Fruit fly (Drosophila melanogaster) whole organism, embryonic: ENCODE data around the gene CG5246.

ENCODE experiments used
- CG16779 ChIP-seq: fragments of 200-800 bp; sonication (Bioruptor generic); IDR thresholded peaks from 2 replicates; pipeline ENCODE4 v1.3.6; 2022; ENCODE audit warnings: missing biosample characterization, missing genetic modification characterization
- CG43689 ChIP-seq: fragments of 200-800 bp; sonication (Bioruptor generic); IDR thresholded peaks from 2 replicates; pipeline ENCODE4 v1.3.6; 2022; ENCODE audit warnings: missing biosample characterization, missing genetic modification characterization
- CG6765 ChIP-seq: fragments of 200-800 bp; sonication (Bioruptor generic); optimal IDR thresholded peaks from 3 replicates; lab custom pipeline; 2017; ENCODE audit warnings: missing biosample characterization, mild to moderate bottlenecking, missing genetic modification characterization
- lbe ChIP-seq: fragments of 200-800 bp; sonication (Bioruptor generic); optimal IDR thresholded peaks from 2 replicates; lab custom pipeline; 2016; ENCODE audit warnings: missing biosample characterization, mild to moderate bottlenecking, missing genetic modification characterization
- tin ChIP-seq: fragments of 200-800 bp; sonication (Bioruptor generic); optimal IDR thresholded peaks from 3 replicates; lab custom pipeline; 2016; ENCODE audit warnings: missing biosample characterization, missing genetic modification characterization

DNA sequence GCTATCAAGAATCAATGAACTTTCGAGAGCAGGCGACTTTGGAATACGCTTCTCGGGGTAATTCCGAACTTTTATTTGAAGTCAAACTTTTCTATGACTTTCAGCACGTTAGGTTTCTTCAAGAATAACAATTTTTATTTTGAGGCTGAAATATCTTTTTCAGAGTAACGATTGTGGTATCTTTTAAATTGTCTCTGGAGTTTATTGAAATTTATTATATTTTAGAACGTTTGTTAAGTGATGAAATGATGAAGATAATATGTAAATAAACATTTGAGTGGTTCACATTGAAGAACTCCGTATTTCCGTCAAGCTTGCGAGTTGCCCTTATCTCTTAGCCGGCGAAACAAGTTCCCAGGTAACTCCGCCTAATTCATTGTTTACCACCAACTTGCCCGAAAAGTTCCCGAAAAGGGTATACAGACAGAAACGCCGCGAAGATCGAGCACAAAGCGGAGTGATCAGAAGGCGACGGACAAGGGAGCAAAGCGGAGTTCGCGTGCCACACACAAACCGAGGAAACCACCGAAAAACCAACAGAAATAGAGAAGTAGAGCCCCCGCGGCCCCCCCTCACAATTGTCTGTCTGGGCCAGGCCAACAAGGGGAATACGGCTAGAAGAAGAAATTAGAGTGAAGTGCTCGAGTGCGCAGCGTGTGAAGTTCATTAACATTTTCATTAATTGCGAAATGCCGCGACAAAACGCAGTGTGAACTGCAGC lies 18.1 kb upstream of the CG5246 start:
- TF ChIP-seq lbe (GFP tag; lab: Kevin White, UChicago): no peak
- no peak for TF ChIP-seq CG16779 (GFP tag; lab: Robert Waterston, UW)
- TF ChIP-seq tin: no peak
- TF ChIP-seq CG43689 (GFP tag; lab: Robert Waterston, UW): no peak
- no peak for TF ChIP-seq CG6765
